Worm (Caenorhabditis elegans): Measurements from ENCODE around the gene pitr-6.

ce11 chrII:12397656-12398055 is 47.5 kb upstream of the pitr-6 start, which contains the start of gene F57G9.7:
- TF ChIP-seq sox-4 (tag; optimal IDR thresholded peaks at IDR 0.05) (no peak), ahr-1 (tag; optimal IDR thresholded peaks at IDR 0.05) (no peak), ceh-31 (tag; optimal IDR thresholded peaks at IDR 0.05) (no peak), syd-9 (tag; optimal IDR thresholded peaks at IDR 0.05) (no peak), dmd-4 (tag; optimal IDR thresholded peaks at IDR 0.05; ENCODE audit: borderline replicate concordance) (no peak), npax-4 (tag; optimal IDR thresholded peaks at IDR 0.05) (no peak), T23F11.4 (GFP tag; optimal IDR thresholded peaks at IDR 0.05) (no peak), lin-11 (tag; optimal IDR thresholded peaks at IDR 0.05) (no peak), C08G9.2 (tag; optimal IDR thresholded peaks at IDR 0.05) (no peak), ama-1 (optimal IDR thresholded peaks at IDR 0.05) (no peak)
